Worm (Caenorhabditis elegans) whole organism, L1 larva: Measurements from ENCODE around the gene srt-48.

Experiments
- C16A3.4 ChIP-seq: fragments of 150-350 bp; optimal IDR thresholded peaks from 2 replicates; lab custom pipeline; 2014; ENCODE audit warnings: missing biosample characterization, missing genetic modification characterization
- C34B4.2 ChIP-seq: sonication (generic microtip); optimal IDR thresholded peaks from 2 replicates; lab custom pipeline; 2017; ENCODE audit warnings: mild to moderate bottlenecking, missing genetic modification characterization, missing compliant biosample characterization
- aly-2 ChIP-seq: fragments of 150-350 bp; optimal IDR thresholded peaks from 2 replicates; lab custom pipeline; 2014; ENCODE audit warnings: missing biosample characterization, missing genetic modification characterization
- ama-1 ChIP-seq: fragments of 150-350 bp; optimal IDR thresholded peaks from 2 replicates; lab custom pipeline; 2014
- blmp-1 ChIP-seq: fragments of 150-350 bp; optimal IDR thresholded peaks from 2 replicates; lab custom pipeline; 2014; ENCODE audit warnings: missing biosample characterization, missing genetic modification characterization
- ceh-88 ChIP-seq: fragments of 200-800 bp; sonication (Bioruptor generic); IDR thresholded peaks from 2 replicates; pipeline ENCODE4 v1.3.6; 2022; ENCODE audit warnings: missing genetic modification characterization, missing compliant biosample characterization
- dsc-1 ChIP-seq: sonication (generic microtip); optimal IDR thresholded peaks from 2 replicates; lab custom pipeline; 2016; ENCODE audit warnings: mild to moderate bottlenecking, missing genetic modification characterization, missing compliant biosample characterization
- efl-1 ChIP-seq, 4 experiments: fragments of 150-350 bp; optimal IDR thresholded peaks in 3 of 4; peaks in 1 of 4; 1 replicate in 1 of 4; 2 replicates in 3 of 4; lab custom pipeline; 2014; ENCODE audit warnings: missing biosample characterization in 2 of 4, missing genetic modification characterization in 2 of 4, missing genetic modification reagents in 2 of 4
- efl-3 ChIP-seq: fragments of 200-800 bp; sonication (Bioruptor generic); optimal IDR thresholded peaks from 2 replicates; lab custom pipeline; 2018; ENCODE audit warnings: mild to moderate bottlenecking, missing genetic modification characterization, missing compliant biosample characterization
- egl-27 ChIP-seq, 2 experiments: fragments of 150-350 bp in 1 of 2; sonication (generic microtip); optimal IDR thresholded peaks; 3 replicates each; lab custom pipeline; 2017 to 2018; ENCODE audit warnings: missing biosample characterization in 2 of 2, missing genetic modification characterization in 2 of 2, missing genetic modification reagents in 2 of 2
- elt-2 ChIP-seq: sonication (generic microtip); optimal IDR thresholded peaks from 2 replicates; lab custom pipeline; 2016; ENCODE audit warnings: missing genetic modification characterization, mild to moderate bottlenecking, inconsistent platforms, missing compliant biosample characterization, missing genetic modification reagents
- ets-5 ChIP-seq: fragments of 200-800 bp; sonication (Bioruptor generic); IDR thresholded peaks from 2 replicates; pipeline ENCODE4 v1.3.6; 2022; ENCODE audit warnings: missing genetic modification characterization, missing compliant biosample characterization
- fkh-8 ChIP-seq: sonication (generic microtip); optimal IDR thresholded peaks from 2 replicates; lab custom pipeline; 2016; ENCODE audit warnings: mild to moderate bottlenecking, missing genetic modification characterization, missing compliant biosample characterization
- grh-1 ChIP-seq: fragments of 200-800 bp; sonication (Bioruptor generic); IDR thresholded peaks from 2 replicates; pipeline ENCODE4 v1.3.6; 2022; ENCODE audit warnings: missing genetic modification reagents, missing genetic modification characterization, missing compliant biosample characterization
- hlh-4 ChIP-seq: sonication (generic microtip); optimal IDR thresholded peaks from 2 replicates; lab custom pipeline; 2016; ENCODE audit warnings: mild to moderate bottlenecking, missing genetic modification characterization, missing compliant biosample characterization
- irx-1 ChIP-seq: sonication (generic microtip); optimal IDR thresholded peaks from 2 replicates; lab custom pipeline; 2016; ENCODE audit warnings: missing genetic modification characterization, missing compliant biosample characterization
- lin-13 ChIP-seq: fragments of 150-350 bp; optimal IDR thresholded peaks from 2 replicates; lab custom pipeline; 2014; ENCODE audit warnings: missing biosample characterization, missing genetic modification reagents, missing genetic modification characterization
- lin-14 ChIP-seq: fragments of 200-800 bp; sonication (Bioruptor generic); optimal IDR thresholded peaks from 2 replicates; lab custom pipeline; 2018; ENCODE audit warnings: mild to moderate bottlenecking, missing genetic modification characterization, moderate library complexity, missing compliant biosample characterization
- lir-3 ChIP-seq: sonication (generic microtip); optimal IDR thresholded peaks from 2 replicates; lab custom pipeline; 2016; ENCODE audit warnings: mild to moderate bottlenecking, missing genetic modification characterization, moderate library complexity, missing compliant biosample characterization; ENCODE audit not compliant: poor library complexity
- lsy-2 ChIP-seq, 2 experiments: fragments of 150-350 bp; optimal IDR thresholded peaks; 2 replicates each; lab custom pipeline; 2014; ENCODE audit warnings: missing biosample characterization in 2 of 2, missing genetic modification characterization in 2 of 2
- mef-2 ChIP-seq: fragments of 150-350 bp; optimal IDR thresholded peaks from 2 replicates; lab custom pipeline; 2014; ENCODE audit warnings: missing biosample characterization, missing genetic modification characterization
- nhr-20 ChIP-seq: sonication (generic microtip); optimal IDR thresholded peaks from 2 replicates; lab custom pipeline; 2016; ENCODE audit warnings: mild to moderate bottlenecking, missing genetic modification characterization, missing compliant biosample characterization
- nhr-237 ChIP-seq: fragments of 150-350 bp; optimal IDR thresholded peaks from 2 replicates; lab custom pipeline; 2014; ENCODE audit warnings: missing biosample characterization, missing genetic modification characterization
- nhr-28 ChIP-seq: fragments of 150-350 bp; optimal IDR thresholded peaks from 2 replicates; lab custom pipeline; 2014; ENCODE audit warnings: missing biosample characterization, missing genetic modification characterization
- nhr-47 ChIP-seq: sonication (generic microtip); optimal IDR thresholded peaks from 2 replicates; lab custom pipeline; 2016; ENCODE audit warnings: mild to moderate bottlenecking, missing genetic modification characterization, moderate library complexity, missing compliant biosample characterization
- nhr-76 ChIP-seq: sonication (generic microtip); optimal IDR thresholded peaks from 2 replicates; lab custom pipeline; 2017; ENCODE audit warnings: missing biosample characterization, missing genetic modification characterization
- nhr-85 ChIP-seq: sonication (generic microtip); peaks from one replicate; lab custom pipeline; 2016; ENCODE audit warnings: missing genetic modification characterization, inconsistent platforms, missing compliant biosample characterization
- nhr-90 ChIP-seq: sonication (generic microtip); optimal IDR thresholded peaks from 2 replicates; lab custom pipeline; 2016; ENCODE audit warnings: mild to moderate bottlenecking, missing genetic modification characterization, missing compliant biosample characterization; ENCODE audit not compliant: poor library complexity
- pax-3 ChIP-seq: fragments of 200-800 bp; sonication (Bioruptor generic); optimal IDR thresholded peaks from 2 replicates; lab custom pipeline; 2018; ENCODE audit warnings: mild to moderate bottlenecking, missing genetic modification characterization, moderate library complexity, missing compliant biosample characterization
- pqm-1 ChIP-seq: sonication (generic microtip); optimal IDR thresholded peaks from 3 replicates; lab custom pipeline; 2017; ENCODE audit warnings: missing biosample characterization, missing genetic modification characterization
- skn-1 ChIP-seq: fragments of 150-350 bp; optimal IDR thresholded peaks from 2 replicates; lab custom pipeline; 2014; ENCODE audit warnings: missing biosample characterization, missing genetic modification characterization
- snpc-4 ChIP-seq: fragments of 150-350 bp; optimal IDR thresholded peaks from 2 replicates; lab custom pipeline; 2014; ENCODE audit warnings: missing biosample characterization, missing genetic modification characterization
- snu-23 ChIP-seq: sonication (generic microtip); optimal IDR thresholded peaks from 2 replicates; lab custom pipeline; 2016; ENCODE audit warnings: missing genetic modification characterization, missing compliant biosample characterization
- sox-4 ChIP-seq: sonication (generic microtip); optimal IDR thresholded peaks from 2 replicates; lab custom pipeline; 2016; ENCODE audit warnings: missing genetic modification characterization, missing compliant biosample characterization
- sptf-1 ChIP-seq: fragments of 150-350 bp; optimal IDR thresholded peaks from 2 replicates; lab custom pipeline; 2014; ENCODE audit warnings: missing biosample characterization, missing genetic modification characterization
- sup-37 ChIP-seq: fragments of 200-800 bp; sonication (Bioruptor generic); optimal IDR thresholded peaks from 2 replicates; lab custom pipeline; 2018; ENCODE audit warnings: mild to moderate bottlenecking, missing genetic modification characterization, missing compliant biosample characterization
- swsn-7 ChIP-seq: sonication (generic microtip); optimal IDR thresholded peaks from 2 replicates; lab custom pipeline; 2016; ENCODE audit warnings: missing genetic modification characterization, missing compliant biosample characterization
- tlp-1 ChIP-seq: fragments of 150-350 bp; optimal IDR thresholded peaks from 2 replicates; lab custom pipeline; 2014; ENCODE audit warnings: missing biosample characterization, missing genetic modification characterization
- unc-130 ChIP-seq: fragments of 150-350 bp; optimal IDR thresholded peaks from 2 replicates; lab custom pipeline; 2017; ENCODE audit warnings: missing biosample characterization, missing genetic modification characterization, inconsistent platforms
- unc-86 ChIP-seq: sonication (generic microtip); optimal IDR thresholded peaks from 2 replicates; lab custom pipeline; 2016; ENCODE audit warnings: missing genetic modification characterization, missing compliant biosample characterization
- vab-15 ChIP-seq: sonication (generic microtip); optimal IDR thresholded peaks from 2 replicates; lab custom pipeline; 2017; ENCODE audit warnings: missing genotype, mild to moderate bottlenecking, missing genetic modification characterization, missing compliant biosample characterization
- zag-1 ChIP-seq: fragments of 150-350 bp; optimal IDR thresholded peaks from 2 replicates; lab custom pipeline; 2014; ENCODE audit warnings: missing biosample characterization, missing genetic modification characterization
- ztf-11 ChIP-seq, 2 experiments: sonication (generic microtip); optimal IDR thresholded peaks; 2 replicates each; lab custom pipeline; 2016 to 2017; ENCODE audit warnings: missing genetic modification characterization in 2 of 2, missing biosample characterization in 1 of 2, missing compliant biosample characterization in 1 of 2
- ztf-4 ChIP-seq: fragments of 150-350 bp; optimal IDR thresholded peaks from 2 replicates; lab custom pipeline; 2014; ENCODE audit warnings: missing biosample characterization, missing genetic modification characterization

srt-48 gene

DNA sequence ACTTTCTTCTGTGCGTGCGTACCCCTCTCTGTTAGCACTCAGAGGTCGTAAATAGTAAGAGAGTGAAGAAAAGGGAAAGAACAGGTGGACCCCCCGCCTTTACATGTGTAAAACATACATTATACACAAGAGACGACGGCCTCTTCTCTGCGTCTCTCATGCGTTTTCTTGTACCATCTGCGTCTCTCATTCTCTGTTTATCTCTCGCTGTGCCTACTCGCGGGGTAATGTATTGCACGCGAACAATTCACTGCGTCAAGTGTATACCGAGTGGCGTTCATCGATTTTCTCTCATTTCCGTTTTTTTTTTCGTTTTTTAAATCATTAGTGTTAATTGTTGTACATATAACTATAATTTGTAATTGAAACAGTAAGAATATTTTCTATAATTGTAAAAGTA is 38.5 kb upstream of the srt-48 start:
- TF ChIP-seq pax-3 (tag; lab: Kevin White, UChicago) (no peak), nhr-85 (tag; lab: Kevin White, UChicago) (peak; percentile 48), lsy-2 (tag; optimal IDR thresholded peaks at IDR 0.05; lab: Kevin White, UChicago) (no peak), sox-4 (tag; lab: Kevin White, UChicago) (no peak), nhr-237 (tag; lab: Kevin White, UChicago) (no peak), fkh-8 (tag; lab: Kevin White, UChicago) (no peak), lin-14 (GFP tag; lab: Kevin White, UChicago) (no peak), nhr-20 (tag; lab: Kevin White, UChicago) (peak; percentile 4), blmp-1 (tag; lab: Kevin White, UChicago) (peak; percentile 18), lin-13 (peak; percentile 25), nhr-47 (peak; percentile 14), elt-2 (tag; lab: Kevin White, UChicago) (no peak), swsn-7 (tag; lab: Kevin White, UChicago) (peak; percentile 14), efl-1 (optimal IDR thresholded peaks at IDR 0.05; lab: Kevin White, UChicago) (peak; percentile 28 to 46), efl-1 (GFP tag; optimal IDR thresholded peaks at IDR 0.05 in 1 of 2; lab: Kevin White, UChicago) (peak in 1 of 2 experiments; percentile 88)

DNA sequence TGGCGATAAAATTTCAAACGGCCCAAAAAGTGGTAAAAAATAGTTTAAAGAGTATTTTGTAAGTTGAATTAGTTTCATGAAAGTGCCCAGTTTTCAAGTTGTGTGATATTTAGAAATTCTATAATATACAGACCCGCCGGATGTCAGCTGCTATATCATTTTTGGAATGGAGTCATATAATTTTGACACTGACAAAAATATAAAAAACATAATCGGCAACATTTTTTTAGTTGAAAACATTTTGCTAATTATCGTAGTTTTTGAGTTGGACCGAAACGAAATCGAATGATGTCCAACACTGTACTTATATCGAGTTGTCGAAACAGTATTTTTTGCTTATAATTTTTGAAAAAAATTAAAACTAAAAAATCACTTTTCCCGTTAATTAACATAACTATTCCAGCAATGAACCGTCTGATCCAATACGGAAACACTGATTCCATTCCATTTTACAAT is 34.5 kb upstream of the srt-48 start, which contains the start of gene srt-44:
Gene srt-44 (plus strand): TSS at position 406 of the 456 bp plus-strand sequence.
- no peak for TF ChIP-seq elt-2 (tag; lab: Kevin White, UChicago)
- no peak for TF ChIP-seq efl-1 (optimal IDR thresholded peaks at IDR 0.05; lab: Kevin White, UChicago)
- peak in 1 of 2 experiments; percentile 55 for TF ChIP-seq efl-1 (GFP tag; optimal IDR thresholded peaks at IDR 0.05 in 1 of 2; lab: Kevin White, UChicago)
- TF ChIP-seq, all 84 proteins: peak for 1

DNA sequence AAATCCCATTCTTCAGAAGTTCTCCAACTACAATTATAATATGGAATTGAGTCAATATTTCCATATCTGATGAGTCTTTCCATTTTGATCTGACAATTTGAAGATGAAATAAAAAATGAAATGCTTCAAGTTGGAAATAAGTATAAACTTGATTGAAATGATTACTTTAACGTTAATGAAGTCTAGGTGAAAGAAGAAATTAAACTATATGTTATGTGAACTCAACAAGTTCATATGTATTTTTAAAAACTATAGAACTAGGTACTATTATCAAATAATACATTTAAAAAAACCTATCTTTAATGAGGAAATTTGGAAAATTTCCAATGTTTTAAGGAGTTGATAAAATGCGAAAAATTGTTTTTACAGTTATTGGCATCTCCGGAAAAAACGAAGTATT is 29.6 kb upstream of the srt-48 start, which contains the start of gene srt-49:
Gene srt-49 (minus strand): TSS at position 101 of the 400 bp plus-strand sequence.
- no peak for TF ChIP-seq ztf-11 (tag; optimal IDR thresholded peaks at IDR 0.05; lab: Kevin White, UChicago)
- TF ChIP-seq tlp-1, result no peak
- no peak for TF ChIP-seq nhr-90 (tag; lab: Kevin White, UChicago)
- no peak for TF ChIP-seq skn-1 (tag; lab: Kevin White, UChicago)
- TF ChIP-seq pax-3 (tag; lab: Kevin White, UChicago), result no peak
- no peak for TF ChIP-seq nhr-20 (tag; lab: Kevin White, UChicago)
- TF ChIP-seq nhr-28 (tag; lab: Kevin White, UChicago), result no peak
- no peak for TF ChIP-seq ama-1 (lab: Kevin White, UChicago)
- TF ChIP-seq zag-1 (tag; lab: Kevin White, UChicago), result no peak
- TF ChIP-seq sup-37 (GFP tag; lab: Kevin White, UChicago), result no peak
- no peak for TF ChIP-seq ceh-88
- TF ChIP-seq aly-2 (tag; lab: Kevin White, UChicago), result no peak
- no peak for TF ChIP-seq lir-3
- no peak for TF ChIP-seq dsc-1 (tag; lab: Kevin White, UChicago)
- TF ChIP-seq efl-3, result no peak

DNA sequence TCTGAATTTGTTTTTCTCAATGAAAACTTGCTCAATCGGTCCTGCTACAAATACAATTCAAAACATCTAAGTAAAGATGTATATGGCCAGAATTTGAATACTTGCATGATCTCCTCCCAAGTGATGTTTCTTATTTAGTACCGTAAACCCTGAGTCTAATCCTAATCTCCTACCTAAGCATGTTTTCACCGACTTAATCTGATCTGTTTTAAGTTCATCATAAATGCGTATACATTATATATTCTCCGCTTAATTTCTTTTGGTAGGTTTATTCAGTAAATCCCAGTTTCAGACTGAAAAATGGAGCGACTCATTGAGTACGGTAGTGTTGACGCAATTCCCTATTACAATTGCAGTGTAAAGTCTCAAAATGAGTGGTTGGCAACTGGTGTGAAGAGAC is 5.7 kb upstream of the srt-48 start, which contains the start of gene srt-50:
Gene srt-50 (plus strand): TSS at position 301 of the 400 bp plus-strand sequence.
- no peak for TF ChIP-seq egl-27 (tag; optimal IDR thresholded peaks at IDR 0.05; lab: Kevin White, UChicago)
- TF ChIP-seq sup-37 (GFP tag; lab: Kevin White, UChicago), result no peak
- TF ChIP-seq vab-15 (tag; lab: Kevin White, UChicago), result no peak
- TF ChIP-seq pqm-1 (tag; lab: Kevin White, UChicago), result no peak
- TF ChIP-seq unc-86 (tag; lab: Kevin White, UChicago), result no peak
- TF ChIP-seq unc-130, result no peak
- TF ChIP-seq C34B4.2 (tag; lab: Kevin White, UChicago), result no peak
- TF ChIP-seq, all 84 proteins: peak for 0

DNA sequence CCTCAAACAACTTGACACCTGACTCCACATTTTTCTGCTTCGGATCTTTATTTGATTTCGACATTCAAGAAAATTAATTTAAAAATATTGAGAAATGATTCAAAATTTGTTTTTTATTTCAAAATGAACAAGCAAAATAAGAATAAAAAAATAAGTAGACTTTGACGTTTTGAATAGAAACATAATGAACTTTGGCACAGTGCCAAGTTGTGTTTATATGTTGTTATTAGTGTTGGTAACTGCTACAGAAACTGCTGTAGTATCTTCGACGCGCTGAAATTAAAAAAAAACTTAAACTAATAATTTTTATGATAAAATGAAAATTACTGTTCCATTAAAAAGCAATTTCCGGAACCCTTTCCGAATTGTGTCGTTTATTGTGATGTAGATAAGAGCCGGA is 3.1 kb downstream of the srt-48 start, which contains the start of gene Y41E3.18:
Gene Y41E3.18 (minus strand): TSS at position 101 of the 400 bp plus-strand sequence.
- no peak for TF ChIP-seq sptf-1
- TF ChIP-seq snpc-4 (tag; lab: Kevin White, UChicago), result no peak
- no peak for TF ChIP-seq irx-1 (tag; lab: Kevin White, UChicago)
- TF ChIP-seq pqm-1 (tag; lab: Kevin White, UChicago), result no peak
- no peak for TF ChIP-seq ama-1 (lab: Kevin White, UChicago)
- TF ChIP-seq snu-23 (GFP tag; lab: Kevin White, UChicago), result no peak
- TF ChIP-seq hlh-4, result no peak
- TF ChIP-seq ztf-4, result no peak
- no peak for TF ChIP-seq nhr-76 (tag; lab: Kevin White, UChicago)
- TF ChIP-seq C16A3.4 (tag; lab: Kevin White, UChicago), result no peak
- TF ChIP-seq ets-5, result no peak
- TF ChIP-seq elt-2 (tag; lab: Kevin White, UChicago), result no peak
- TF ChIP-seq mef-2 (tag; lab: Kevin White, UChicago), result no peak
- no peak for TF ChIP-seq grh-1 (GFP tag; lab: Robert Waterston, UW)
- TF ChIP-seq nhr-90 (tag; lab: Kevin White, UChicago), result no peak
